ENCODE assay signal across 1 fruit fly cellular context in the genomic region with DNA sequence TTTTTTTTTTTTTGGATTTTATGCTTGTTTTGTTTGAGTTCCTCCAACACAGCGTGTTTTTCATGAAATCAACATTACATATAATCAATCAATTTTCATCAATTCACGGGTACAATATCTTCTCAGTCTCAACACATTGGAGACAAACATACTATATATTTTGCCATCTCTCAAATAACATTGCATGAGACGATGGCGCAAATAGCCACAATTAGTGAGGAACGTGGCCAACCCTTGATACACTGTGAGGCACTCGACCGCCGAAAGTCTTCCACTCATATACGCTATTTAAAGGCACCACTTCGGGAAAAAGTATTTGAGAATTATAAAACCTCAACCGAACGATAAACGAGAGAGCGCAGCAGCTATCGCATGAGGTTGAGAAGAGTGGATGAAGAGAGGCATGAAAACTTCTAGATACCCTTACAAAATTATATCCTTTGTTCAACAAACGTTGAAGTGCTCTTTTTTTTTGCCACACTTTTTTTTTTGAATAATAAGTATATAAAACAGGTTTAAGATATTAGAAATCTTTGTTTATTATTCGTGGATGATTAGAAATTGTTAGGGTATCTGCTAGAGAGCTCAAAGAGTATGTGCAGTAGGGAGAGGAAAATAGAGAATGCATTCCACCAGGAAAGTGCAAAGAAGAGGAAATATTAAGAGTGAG.
A peak's percentile ranks its signal among the peaks of the same experiment; 100 is the strongest.
TF ChIP-seq lines count a peak whose summit lies in the region.

No protein-coding gene starts in this region.

TF ChIP-seq in whole organism, embryonic, 481 proteins besides CTCF, POLR2A, EP300 and RAD21 (continued from another document and continues in another):
- TF ChIP-seq Elba2 (GFP tag; optimal IDR thresholded peaks at IDR 0.05; lab: Kevin White, UChicago) (no peak), CG3726 (GFP tag; IDR thresholded peaks at IDR 0.05; lab: Robert Waterston, UW) (peak; percentile 74; the same call in 1 of the 3 replicates), lmd (GFP tag; IDR thresholded peaks at IDR 0.05; lab: Robert Waterston, UW) (peak; percentile 88), CG6813 (GFP tag; optimal IDR thresholded peaks at IDR 0.05; lab: Kevin White, UChicago) (peak; percentile 65), CG1832 (GFP tag; optimal IDR thresholded peaks at IDR 0.05; lab: Kevin White, UChicago) (no peak), zfh1 (GFP tag; IDR thresholded peaks at IDR 0.05; lab: Robert Waterston, UW) (peak; percentile 86), zen (tag; optimal IDR thresholded peaks at IDR 0.05; lab: Kevin White, UChicago) (peak; percentile 67), danr (GFP tag; IDR thresholded peaks at IDR 0.05; lab: Robert Waterston, UW) (peak; percentile 54; the same call in 1 of the 2 replicates), CG12769 (tag; optimal IDR thresholded peaks at IDR 0.05; lab: Kevin White, UChicago) (peak; percentile 18), kni (GFP tag; optimal IDR thresholded peaks at IDR 0.05; lab: Kevin White, UChicago) (peak; percentile 23), CG10462 (GFP tag; optimal IDR thresholded peaks at IDR 0.05; lab: Kevin White, UChicago) (peak; percentile 73), wdn (GFP tag; IDR thresholded peaks at IDR 0.05; lab: Robert Waterston, UW) (no peak), Deaf1 (tag; optimal IDR thresholded peaks at IDR 0.05; lab: Kevin White, UChicago) (peak; percentile 60), ken (GFP tag; IDR thresholded peaks at IDR 0.05; lab: Robert Waterston, UW) (peak; percentile 89), Vsx1 (GFP tag; optimal IDR thresholded peaks at IDR 0.05; lab: Kevin White, UChicago) (peak; percentile 53), CG12219 (GFP tag; optimal IDR thresholded peaks at IDR 0.05; lab: Kevin White, UChicago) (peak; percentile 84), CG17829 (tag; optimal IDR thresholded peaks at IDR 0.05; lab: Kevin White, UChicago) (peak; percentile 73), HmgD (GFP tag; optimal IDR thresholded peaks at IDR 0.05; lab: Kevin White, UChicago) (no peak), MESR4 (GFP tag; optimal IDR thresholded peaks at IDR 0.05; lab: Kevin White, UChicago) (peak; percentile 0), Lhr (GFP tag; optimal IDR thresholded peaks at IDR 0.05; lab: Kevin White, UChicago) (peak; percentile 64), Hmx (GFP tag; optimal IDR thresholded peaks at IDR 0.05; lab: Kevin White, UChicago) (no peak), CG2202 (tag; optimal IDR thresholded peaks at IDR 0.05; lab: Kevin White, UChicago) (peak; percentile 87), NC2β (GFP tag; optimal IDR thresholded peaks at IDR 0.05; lab: Kevin White, UChicago) (peak; percentile 76), peb (GFP tag; IDR thresholded peaks at IDR 0.05; lab: Robert Waterston, UW) (peak; percentile 80), CG13624 (GFP tag; optimal IDR thresholded peaks at IDR 0.05; lab: Kevin White, UChicago) (no peak), seq (GFP tag; IDR thresholded peaks at IDR 0.05; lab: Robert Waterston, UW) (peak; percentile 81), CG3163 (GFP tag; optimal IDR thresholded peaks at IDR 0.05; lab: Kevin White, UChicago) (peak; percentile 44), da (GFP tag; optimal IDR thresholded peaks at IDR 0.05; lab: Kevin White, UChicago) (peak; percentile 47), stc (GFP tag; IDR thresholded peaks at IDR 0.05; lab: Robert Waterston, UW) (peak; percentile 88), mirr (GFP tag; optimal IDR thresholded peaks at IDR 0.05; lab: Kevin White, UChicago) (no peak), Dp (GFP tag; optimal IDR thresholded peaks at IDR 0.05; lab: Kevin White, UChicago) (no peak), Doc3 (GFP tag; IDR thresholded peaks at IDR 0.05; lab: Robert Waterston, UW; ENCODE audit: partially characterized antibody) (no peak), pros (GFP tag; optimal IDR thresholded peaks at IDR 0.05; lab: Kevin White, UChicago) (peak; percentile 27), CG4820 (GFP tag; optimal IDR thresholded peaks at IDR 0.05; lab: Kevin White, UChicago) (peak; percentile 76), crc (GFP tag; optimal IDR thresholded peaks at IDR 0.05; lab: Kevin White, UChicago) (no peak), gro (GFP tag; optimal IDR thresholded peaks at IDR 0.05; lab: Kevin White, UChicago) (no peak), gfzf (GFP tag; optimal IDR thresholded peaks at IDR 0.05; lab: Kevin White, UChicago) (no peak), Camta (GFP tag; optimal IDR thresholded peaks at IDR 0.05; lab: Kevin White, UChicago) (peak; percentile 35), Oli (tag; optimal IDR thresholded peaks at IDR 0.05; lab: Kevin White, UChicago) (peak; percentile 92), CG11247 (GFP tag; IDR thresholded peaks at IDR 0.05; lab: Robert Waterston, UW) (peak; percentile 63), CG2712 (tag; optimal IDR thresholded peaks at IDR 0.05; lab: Kevin White, UChicago) (peak; percentile 93), sima (GFP tag; optimal IDR thresholded peaks at IDR 0.05; lab: Kevin White, UChicago) (no peak), CG12299 (tag; optimal IDR thresholded peaks at IDR 0.05; lab: Kevin White, UChicago) (peak; percentile 66), CG34422 (GFP tag; IDR thresholded peaks at IDR 0.05; lab: Robert Waterston, UW) (peak; percentile 46; the same call in 2 of the 3 replicates), CG34224 (GFP tag; IDR thresholded peaks at IDR 0.05; lab: Robert Waterston, UW; ENCODE audit: partially characterized antibody) (no peak), Fer1 (GFP tag; optimal IDR thresholded peaks at IDR 0.05; lab: Kevin White, UChicago) (peak; percentile 69), slp2 (GFP tag; optimal IDR thresholded peaks at IDR 0.05; lab: Kevin White, UChicago) (no peak), CG4404 (GFP tag; IDR thresholded peaks at IDR 0.05; lab: Robert Waterston, UW) (peak; percentile 35), Hr51 (GFP tag; optimal IDR thresholded peaks at IDR 0.05; lab: Kevin White, UChicago) (peak in 1 of 2 experiments; percentile 91), CG7372 (GFP tag; IDR thresholded peaks at IDR 0.05; lab: Robert Waterston, UW) (0 out of 2 replicates have a peak, but pooled peaks have one; percentile 20), amos (GFP tag; IDR thresholded peaks at IDR 0.05; lab: Robert Waterston, UW; ENCODE audit: partially characterized antibody) (peak; percentile 58), Max (GFP tag; optimal IDR thresholded peaks at IDR 0.05; lab: Kevin White, UChicago) (peak; percentile 68), Abd-B (GFP tag; optimal IDR thresholded peaks at IDR 0.05; lab: Kevin White, UChicago) (peak; percentile 79), CG10654 (GFP tag; optimal IDR thresholded peaks at IDR 0.05; lab: Kevin White, UChicago) (peak; percentile 70), D (optimal IDR thresholded peaks at IDR 0.05; lab: Kevin White, UChicago) (no peak), D (GFP tag; optimal IDR thresholded peaks at IDR 0.05; lab: Kevin White, UChicago) (peak; percentile 91), Lpt (GFP tag; optimal IDR thresholded peaks at IDR 0.05; lab: Kevin White, UChicago) (no peak), sna (GFP tag; IDR thresholded peaks at IDR 0.05; lab: Robert Waterston, UW; ENCODE audit: partially characterized antibody) (no peak), ap (GFP tag; IDR thresholded peaks at IDR 0.05; lab: Robert Waterston, UW) (peak; percentile 81), ase (GFP tag; IDR thresholded peaks at IDR 0.05; lab: Robert Waterston, UW) (peak; percentile 84), fru (optimal IDR thresholded peaks at IDR 0.05; lab: Kevin White, UChicago) (no peak), ems (GFP tag; optimal IDR thresholded peaks at IDR 0.05; lab: Kevin White, UChicago) (no peak), CG2120 (GFP tag; optimal IDR thresholded peaks at IDR 0.05; lab: Kevin White, UChicago) (peak; percentile 44), CG8944 (GFP tag; optimal IDR thresholded peaks at IDR 0.05; lab: Kevin White, UChicago) (peak; percentile 64), CG12104 (GFP tag; optimal IDR thresholded peaks at IDR 0.05; lab: Kevin White, UChicago) (peak; percentile 70), CG7786 (GFP tag; optimal IDR thresholded peaks at IDR 0.05; lab: Kevin White, UChicago) (peak; percentile 19), Blimp-1 (GFP tag; optimal IDR thresholded peaks at IDR 0.05; lab: Kevin White, UChicago) (peak; percentile 92), nom (GFP tag; optimal IDR thresholded peaks at IDR 0.05; lab: Kevin White, UChicago) (peak; percentile 69), CG31224 (GFP tag; IDR thresholded peaks at IDR 0.05; lab: Robert Waterston, UW) (no peak), gsb-n (tag; optimal IDR thresholded peaks at IDR 0.05; lab: Kevin White, UChicago) (peak; percentile 93), gsb (GFP tag; IDR thresholded peaks at IDR 0.05; lab: Robert Waterston, UW) (no peak), CG6654 (GFP tag; optimal IDR thresholded peaks at IDR 0.05; lab: Kevin White, UChicago) (peak; percentile 51), B-H1 (GFP tag; IDR thresholded peaks at IDR 0.05; lab: Robert Waterston, UW) (peak; percentile 71), sqz (GFP tag; optimal IDR thresholded peaks at IDR 0.05; lab: Kevin White, UChicago) (peak; percentile 89), CG15514 (GFP tag; optimal IDR thresholded peaks at IDR 0.05; lab: Kevin White, UChicago) (no peak), bsh (GFP tag; optimal IDR thresholded peaks at IDR 0.05; lab: Kevin White, UChicago) (peak; percentile 87 to 96), CG18619 (GFP tag; optimal IDR thresholded peaks at IDR 0.05; lab: Kevin White, UChicago) (peak; percentile 71), CG33557 (GFP tag; optimal IDR thresholded peaks at IDR 0.05; lab: Kevin White, UChicago) (peak; percentile 78), CG9876 (GFP tag; optimal IDR thresholded peaks at IDR 0.05; lab: Kevin White, UChicago) (no peak), Sry-δ (GFP tag; optimal IDR thresholded peaks at IDR 0.05; lab: Kevin White, UChicago) (peak; percentile 17), run (tag; optimal IDR thresholded peaks at IDR 0.05; lab: Kevin White, UChicago) (peak; percentile 79), so (GFP tag; IDR thresholded peaks at IDR 0.05; lab: Robert Waterston, UW) (0 out of 3 replicates have a peak, but pooled peaks have one; percentile 49), nau (GFP tag; optimal IDR thresholded peaks at IDR 0.05; lab: Kevin White, UChicago) (peak; percentile 66), Neu2 (GFP tag; optimal IDR thresholded peaks at IDR 0.05; lab: Kevin White, UChicago; ENCODE audit: borderline replicate concordance) (no peak), crol (GFP tag; IDR thresholded peaks at IDR 0.05; lab: Robert Waterston, UW) (peak; percentile 46; the same call in 1 of the 2 replicates), H15 (GFP tag; IDR thresholded peaks at IDR 0.05; lab: Robert Waterston, UW) (peak; percentile 74), pb (GFP tag; optimal IDR thresholded peaks at IDR 0.05; lab: Kevin White, UChicago) (no peak), CG10959 (GFP tag; IDR thresholded peaks at IDR 0.05; lab: Robert Waterston, UW) (peak; percentile 85), her (GFP tag; optimal IDR thresholded peaks at IDR 0.05; lab: Kevin White, UChicago) (no peak), CG11560 (tag; IDR thresholded peaks at IDR 0.05; lab: Robert Waterston, UW) (no peak), CG3847 (GFP tag; IDR thresholded peaks at IDR 0.05; lab: Robert Waterston, UW) (peak; percentile 54), CG16863 (GFP tag; optimal IDR thresholded peaks at IDR 0.05; lab: Kevin White, UChicago) (peak; percentile 70), sob (GFP tag; IDR thresholded peaks at IDR 0.05; lab: Robert Waterston, UW) (peak; percentile 73), CG43689 (GFP tag; IDR thresholded peaks at IDR 0.05; lab: Robert Waterston, UW) (peak; percentile 81), luna (GFP tag; optimal IDR thresholded peaks at IDR 0.05; lab: Kevin White, UChicago) (no peak), zen2 (GFP tag; IDR thresholded peaks at IDR 0.05; lab: Robert Waterston, UW; ENCODE audit: partially characterized antibody) (no peak), CG11504 (tag; optimal IDR thresholded peaks at IDR 0.05; lab: Kevin White, UChicago) (peak; percentile 93), CG11085 (GFP tag; IDR thresholded peaks at IDR 0.05; lab: Robert Waterston, UW) (no peak), CG12744 (GFP tag; optimal IDR thresholded peaks at IDR 0.05; lab: Kevin White, UChicago) (peak; percentile 59), vvl (GFP tag; IDR thresholded peaks at IDR 0.05; lab: Robert Waterston, UW) (peak; percentile 92), GATAe (GFP tag; conservative IDR thresholded peaks at IDR 0.05; lab: Robert Waterston, UW) (no peak), CG2889 (GFP tag; IDR thresholded peaks at IDR 0.05; lab: Robert Waterston, UW) (peak; percentile 70; the same call in 1 of the 3 replicates), CG1647 (GFP tag; optimal IDR thresholded peaks at IDR 0.05; lab: Kevin White, UChicago) (peak; percentile 48), fd96Cb (tag; optimal IDR thresholded peaks at IDR 0.05; lab: Kevin White, UChicago) (peak; percentile 93), tio (GFP tag; optimal IDR thresholded peaks at IDR 0.05; lab: Kevin White, UChicago) (peak; percentile 67), CG16779 (GFP tag; IDR thresholded peaks at IDR 0.05; lab: Robert Waterston, UW) (no peak), oc (tag; optimal IDR thresholded peaks at IDR 0.05; lab: Kevin White, UChicago) (peak; percentile 93), Gug (GFP tag; IDR thresholded peaks at IDR 0.05; lab: Robert Waterston, UW) (peak; percentile 39; the same call in 1 of the 4 replicates), CG6765 (GFP tag; optimal IDR thresholded peaks at IDR 0.05; lab: Kevin White, UChicago) (no peak), CG9727 (GFP tag; optimal IDR thresholded peaks at IDR 0.05; lab: Kevin White, UChicago) (peak; percentile 81), pnt (GFP tag; optimal IDR thresholded peaks at IDR 0.05; lab: Kevin White, UChicago) (peak; percentile 27), CG8281 (tag; optimal IDR thresholded peaks at IDR 0.05; lab: Kevin White, UChicago) (peak; percentile 40), corto (GFP tag; optimal IDR thresholded peaks at IDR 0.05; lab: Kevin White, UChicago) (peak; percentile 30), CG1603 (tag; optimal IDR thresholded peaks at IDR 0.05; lab: Kevin White, UChicago) (no peak), Dip3 (GFP tag; optimal IDR thresholded peaks at IDR 0.05; lab: Kevin White, UChicago) (no peak), chinmo (GFP tag; IDR thresholded peaks at IDR 0.05; lab: Robert Waterston, UW; ENCODE audit: partially characterized antibody) (no peak), HLH4C (GFP tag; IDR thresholded peaks at IDR 0.05; lab: Robert Waterston, UW; ENCODE audit: partially characterized antibody) (peak; percentile 53), CG32772 (GFP tag; IDR thresholded peaks at IDR 0.05; lab: Robert Waterston, UW) (peak; percentile 80), Ravus (GFP tag; IDR thresholded peaks at IDR 0.05; lab: Robert Waterston, UW) (peak; percentile 70), zf30C (GFP tag; optimal IDR thresholded peaks at IDR 0.05; lab: Kevin White, UChicago) (no peak), Hr39 (optimal IDR thresholded peaks at IDR 0.05; lab: Kevin White, UChicago) (no peak), CG30403 (GFP tag; optimal IDR thresholded peaks at IDR 0.05; lab: Kevin White, UChicago) (peak; percentile 87), Sry-β (GFP tag; optimal IDR thresholded peaks at IDR 0.05; lab: Kevin White, UChicago) (peak; percentile 32)
